Worm (Caenorhabditis elegans): ENCODE measurements around the gene Y48B6A.1.

Gene Y48B6A.1

DNA sequence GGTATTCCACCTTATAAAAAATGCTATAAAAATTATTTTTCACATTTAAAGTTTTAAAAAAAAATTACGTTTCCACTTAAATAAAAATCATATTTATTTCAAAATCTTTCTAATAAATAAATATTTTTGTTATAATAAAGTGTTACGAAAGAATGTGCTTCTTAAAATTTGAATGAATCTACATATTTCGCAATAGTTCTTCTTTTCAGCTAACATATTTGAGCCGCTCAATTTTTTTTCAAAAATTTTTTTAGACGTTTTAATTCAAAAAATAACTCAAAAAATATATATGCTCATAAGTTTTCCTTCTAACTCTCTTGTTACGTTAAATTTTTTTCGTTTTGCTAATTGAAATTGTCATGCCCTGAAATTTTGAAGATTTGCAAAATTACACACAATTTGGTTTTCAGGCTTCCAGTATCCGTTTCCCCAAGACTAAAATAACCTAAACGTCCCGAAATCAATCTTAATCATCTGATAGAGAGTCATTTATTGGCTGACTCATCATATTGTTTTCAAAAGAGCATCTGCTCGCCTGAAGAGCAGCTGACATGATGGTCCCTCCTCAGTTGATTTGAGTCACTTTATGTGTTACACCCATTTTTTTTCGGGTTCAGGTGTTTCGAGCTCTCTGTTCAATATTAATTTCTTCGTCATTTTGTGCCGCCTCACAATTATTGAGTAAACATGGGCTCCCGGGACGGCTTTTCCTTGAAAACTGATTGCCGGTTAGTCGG, 24.2 kb upstream of the Y48B6A.1 start, which contains the start of gene efhd-1:
TSS of gene efhd-1 (plus strand) at position 582 of the 737 bp plus-strand sequence.
- TF ChIP-seq nhr-76 (tag; optimal IDR thresholded peaks at IDR 0.05) (no peak), ceh-16 (tag; optimal IDR thresholded peaks at IDR 0.05) (no peak), hmg-11 (tag; optimal IDR thresholded peaks at IDR 0.05) (no peak), R02D3.7 (tag; optimal IDR thresholded peaks at IDR 0.05) (no peak), egl-5 (tag; optimal IDR thresholded peaks at IDR 0.05) (peak; percentile 0)

- TF ChIP-seq daf-12 (tag; optimal IDR thresholded peaks at IDR 0.05) (no peak), snpc-4 (tag; optimal IDR thresholded peaks at IDR 0.05) (no peak), nfya-1 (tag; optimal IDR thresholded peaks at IDR 0.05; ENCODE audit: insufficient read depth) (no peak), lsy-12 (tag; optimal IDR thresholded peaks at IDR 0.05) (no peak), unc-62 (GFP tag; optimal IDR thresholded peaks at IDR 0.05) (no peak), nhr-76 (tag; optimal IDR thresholded peaks at IDR 0.05) (no peak), hmg-11 (tag; optimal IDR thresholded peaks at IDR 0.05) (no peak), pqm-1 (tag; optimal IDR thresholded peaks at IDR 0.05) (no peak), tbx-2 (tag; optimal IDR thresholded peaks at IDR 0.05) (no peak), unc-39 (tag; optimal IDR thresholded peaks at IDR 0.05) (no peak), elt-2 (tag; optimal IDR thresholded peaks at IDR 0.05) (no peak), nhr-67 (tag; optimal IDR thresholded peaks at IDR 0.05) (no peak), ceh-28 (tag; optimal IDR thresholded peaks at IDR 0.05) (no peak), mml-1 (tag; optimal IDR thresholded peaks at IDR 0.05) (no peak), R02D3.7 (tag; optimal IDR thresholded peaks at IDR 0.05) (no peak), nhr-12 (tag; optimal IDR thresholded peaks at IDR 0.05) (no peak), fos-1 (tag; optimal IDR thresholded peaks at IDR 0.05) (no peak)
Measured at ce11 chrII:14176642-14177041, 22.5 kb upstream of the Y48B6A.1 start.

DNA sequence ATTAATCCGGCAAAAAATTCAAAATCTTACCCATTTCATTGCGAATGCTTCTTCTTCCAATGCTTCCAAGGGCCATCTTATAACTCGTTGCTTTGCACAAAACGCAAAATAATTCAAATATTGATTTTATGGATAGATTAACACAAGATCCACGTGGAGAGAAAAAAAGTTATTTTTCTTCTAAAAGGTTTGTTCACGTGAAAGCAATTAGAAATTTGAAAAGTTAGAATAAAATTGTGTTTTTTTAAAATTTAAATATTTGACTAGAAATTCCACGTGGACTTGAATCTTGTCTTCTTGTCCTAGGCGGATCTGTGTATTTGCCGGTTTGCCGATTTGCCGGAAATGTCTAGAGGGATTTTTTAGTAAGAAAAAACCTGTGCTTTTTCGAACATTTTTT, 20.9 kb upstream of the Y48B6A.1 start, which contains the start of gene Y48B6A.5:
TSS of gene Y48B6A.5 (minus strand) at position 101 of the 400 bp plus-strand sequence.
- TF ChIP-seq lsy-12 (tag; optimal IDR thresholded peaks at IDR 0.05) (no peak), lin-15B (tag; optimal IDR thresholded peaks at IDR 0.05) (no peak), nhr-77 (tag; optimal IDR thresholded peaks at IDR 0.05) (no peak), mml-1 (tag; optimal IDR thresholded peaks at IDR 0.05) (no peak), nhr-237 (tag; optimal IDR thresholded peaks at IDR 0.05) (no peak), ceh-28 (tag; optimal IDR thresholded peaks at IDR 0.05) (no peak), unc-39 (tag; optimal IDR thresholded peaks at IDR 0.05) (no peak), nhr-11 (tag; optimal IDR thresholded peaks at IDR 0.05) (no peak), ceh-16 (tag; optimal IDR thresholded peaks at IDR 0.05) (no peak), egl-27 (tag; optimal IDR thresholded peaks at IDR 0.05) (no peak), skn-1 (tag; optimal IDR thresholded peaks at IDR 0.05) (no peak), elt-2 (tag; optimal IDR thresholded peaks at IDR 0.05) (no peak), zag-1 (tag; optimal IDR thresholded peaks at IDR 0.05) (no peak), lin-39 (tag; optimal IDR thresholded peaks at IDR 0.05) (no peak), R02D3.7 (tag; optimal IDR thresholded peaks at IDR 0.05) (no peak), ceh-82 (tag; optimal IDR thresholded peaks at IDR 0.05) (no peak), fkh-10 (GFP tag; optimal IDR thresholded peaks at IDR 0.05) (no peak)

- TF ChIP-seq ztf-11 (tag; optimal IDR thresholded peaks at IDR 0.05) = no peak
- TF ChIP-seq nhr-77 (tag; optimal IDR thresholded peaks at IDR 0.05) = no peak
- TF ChIP-seq unc-62 (GFP tag; optimal IDR thresholded peaks at IDR 0.05) = no peak
- TF ChIP-seq lin-39 (tag; optimal IDR thresholded peaks at IDR 0.05) = no peak
- no peak for TF ChIP-seq ceh-28 (tag; optimal IDR thresholded peaks at IDR 0.05)
- TF ChIP-seq nhr-67 (tag; optimal IDR thresholded peaks at IDR 0.05) = no peak
- no peak for TF ChIP-seq daf-12 (tag; optimal IDR thresholded peaks at IDR 0.05)
- TF ChIP-seq eor-1 (tag; optimal IDR thresholded peaks at IDR 0.05) = no peak
- TF ChIP-seq nhr-43 (tag; optimal IDR thresholded peaks at IDR 0.05; ENCODE audit: poor library complexity, severe bottlenecking) = no peak
- no peak for TF ChIP-seq R02D3.7 (tag; optimal IDR thresholded peaks at IDR 0.05)
- no peak for TF ChIP-seq skn-1 (tag; optimal IDR thresholded peaks at IDR 0.05)
Measured at ce11 chrII:14173176-14173575, 19.0 kb upstream of the Y48B6A.1 start.

DNA sequence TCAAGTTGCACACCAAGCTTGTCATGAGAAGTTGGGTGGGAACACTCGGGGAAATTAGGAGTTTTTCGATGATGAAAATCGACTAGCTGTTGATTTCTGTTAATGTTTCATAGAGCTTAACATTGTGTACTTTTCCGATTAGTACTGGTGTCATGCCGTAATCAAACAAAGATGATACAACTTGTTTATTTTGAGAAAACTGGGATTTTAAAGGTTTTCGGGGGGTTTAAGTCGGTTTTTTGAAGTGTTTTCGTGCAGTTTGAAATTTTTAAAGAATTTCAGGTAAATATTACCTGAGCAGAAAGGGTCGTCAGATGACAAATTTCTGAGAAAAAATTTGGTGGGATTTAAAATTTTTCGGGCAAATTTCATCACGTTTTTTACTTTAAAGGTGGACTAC, 17.4 kb upstream of the Y48B6A.1 start, which contains the start of gene eat-2:
TSS of gene eat-2 (minus strand) at position 101 of the 400 bp plus-strand sequence.
- TF ChIP-seq hmg-11 (tag; optimal IDR thresholded peaks at IDR 0.05) (no peak), ztf-11 (tag; optimal IDR thresholded peaks at IDR 0.05) (no peak), zag-1 (tag; optimal IDR thresholded peaks at IDR 0.05) (no peak), lsy-12 (tag; optimal IDR thresholded peaks at IDR 0.05) (no peak), ama-1 (optimal IDR thresholded peaks at IDR 0.05) (no peak), nhr-23 (tag; optimal IDR thresholded peaks at IDR 0.05) (no peak), elt-3 (tag; optimal IDR thresholded peaks at IDR 0.05) (no peak), R02D3.7 (tag; optimal IDR thresholded peaks at IDR 0.05) (no peak), nhr-237 (tag; optimal IDR thresholded peaks at IDR 0.05) (no peak), ceh-28 (tag; optimal IDR thresholded peaks at IDR 0.05) (no peak), elt-1 (tag; optimal IDR thresholded peaks at IDR 0.05) (no peak), mml-1 (tag; optimal IDR thresholded peaks at IDR 0.05) (no peak), lin-39 (tag; optimal IDR thresholded peaks at IDR 0.05) (no peak), nhr-11 (tag; optimal IDR thresholded peaks at IDR 0.05) (no peak), snpc-4 (tag; optimal IDR thresholded peaks at IDR 0.05) (no peak), egl-5 (tag; optimal IDR thresholded peaks at IDR 0.05) (no peak), nhr-43 (tag; optimal IDR thresholded peaks at IDR 0.05; ENCODE audit: poor library complexity, severe bottlenecking) (no peak)

All from whole organism, L3 larva.